Worm (Caenorhabditis elegans): ENCODE results near the gene F14H12.3.

ce11 chrX:4367414-4367813 lies 23.4 kb downstream of the F14H12.3 start, which contains the start of gene R160.10:
- TF ChIP-seq Y48G9A.11 (GFP tag; IDR thresholded peaks at IDR 0.05) (no peak), ctbp-1 (GFP tag; IDR thresholded peaks at IDR 0.05) (no peak), dve-1 (tag; optimal IDR thresholded peaks at IDR 0.05; ENCODE audit: insufficient read depth) (no peak), ZK546.5 (tag; optimal IDR thresholded peaks at IDR 0.05) (no peak), sdz-12 (GFP tag; optimal IDR thresholded peaks at IDR 0.05) (no peak), unc-39 (tag; optimal IDR thresholded peaks at IDR 0.05) (no peak), fkh-10 (GFP tag; optimal IDR thresholded peaks at IDR 0.05) (no peak), daf-8 (GFP tag; IDR thresholded peaks at IDR 0.05) (no peak), dmd-9 (GFP tag; IDR thresholded peaks at IDR 0.05) (no peak), nhr-28 (tag; optimal IDR thresholded peaks at IDR 0.05) (no peak), ztf-11 (tag; optimal IDR thresholded peaks at IDR 0.05) (no peak), daf-19 (GFP tag; conservative IDR thresholded peaks at IDR 0.05) (no peak), nhr-25 (tag; optimal IDR thresholded peaks at IDR 0.05; ENCODE audit: borderline replicate concordance, insufficient read depth) (no peak), nhr-76 (tag; optimal IDR thresholded peaks at IDR 0.05) (no peak)
